Worm (Caenorhabditis elegans) whole organism, early embryonic: ENCODE data around the gene cdr-3.

ENCODE experiments used
- B0310.2 ChIP-seq: sonication (generic microtip); optimal IDR thresholded peaks from 2 replicates; lab custom pipeline; 2016; ENCODE audit warnings: mild to moderate bottlenecking, missing genetic modification characterization, missing compliant biosample characterization
- F13C5.2 ChIP-seq: sonication (generic microtip); optimal IDR thresholded peaks from 2 replicates; lab custom pipeline; 2017; ENCODE audit warnings: mild to moderate bottlenecking, missing genetic modification characterization, inconsistent platforms, missing compliant biosample characterization
- aly-1 ChIP-seq: sonication (generic microtip); optimal IDR thresholded peaks from 2 replicates; lab custom pipeline; 2016; ENCODE audit warnings: missing genetic modification characterization, missing compliant biosample characterization
- ama-1 ChIP-seq: fragments of 150-350 bp; optimal IDR thresholded peaks from 2 replicates; lab custom pipeline; 2014
- ceh-13 ChIP-seq: fragments of 200-800 bp; sonication (Bioruptor generic); optimal IDR thresholded peaks from 2 replicates; lab custom pipeline; 2018; ENCODE audit warnings: mild to moderate bottlenecking, missing genetic modification characterization, missing compliant biosample characterization
- ceh-36 ChIP-seq: sonication (generic microtip); optimal IDR thresholded peaks from 2 replicates; lab custom pipeline; 2016; ENCODE audit warnings: missing genetic modification characterization, inconsistent platforms, missing compliant biosample characterization
- ets-7 ChIP-seq: sonication (generic microtip); optimal IDR thresholded peaks from 2 replicates; lab custom pipeline; 2016; ENCODE audit warnings: missing genotype, missing genetic modification characterization, missing compliant biosample characterization
- flt-1 ChIP-seq: fragments of 200-800 bp; sonication (Bioruptor generic); IDR thresholded peaks from 2 replicates; pipeline ENCODE4 v1.3.6; 2022; ENCODE audit warnings: missing genetic modification characterization, missing compliant biosample characterization
- hmbx-1 ChIP-seq: sonication (generic microtip); optimal IDR thresholded peaks from 2 replicates; lab custom pipeline; 2016; ENCODE audit warnings: mild to moderate bottlenecking, missing genetic modification characterization, missing compliant biosample characterization
- hmg-4 ChIP-seq: fragments of 200-800 bp; sonication (Bioruptor generic); optimal IDR thresholded peaks from 2 replicates; lab custom pipeline; 2018; ENCODE audit warnings: mild to moderate bottlenecking, missing genetic modification characterization, missing compliant biosample characterization
- hnd-1 ChIP-seq: sonication (generic microtip); optimal IDR thresholded peaks from 2 replicates; lab custom pipeline; 2016; ENCODE audit warnings: missing genetic modification characterization, missing compliant biosample characterization
- pes-1 ChIP-seq: fragments of 200-800 bp; sonication (Bioruptor generic); IDR thresholded peaks from 2 replicates; pipeline ENCODE4 v1.3.6; 2022; ENCODE audit warnings: missing genetic modification reagents, missing genetic modification characterization, missing compliant biosample characterization
- scrt-1 ChIP-seq: fragments of 200-800 bp; sonication (Bioruptor generic); IDR thresholded peaks from 2 replicates; pipeline ENCODE4 v1.3.6; 2022; ENCODE audit warnings: missing genetic modification characterization, missing compliant biosample characterization
- sea-1 ChIP-seq: fragments of 200-800 bp; sonication (Bioruptor generic); conservative IDR thresholded peaks from 2 replicates; pipeline ENCODE4 v1.3.6; 2022; ENCODE audit warnings: missing genetic modification characterization, missing compliant biosample characterization
- tbx-11 ChIP-seq: fragments of 200-800 bp; sonication (Bioruptor generic); IDR thresholded peaks from 2 replicates; pipeline ENCODE4 v1.3.6; 2022; ENCODE audit warnings: missing genetic modification characterization, missing compliant biosample characterization
- tbx-37 ChIP-seq: fragments of 200-800 bp; sonication (Bioruptor generic); conservative IDR thresholded peaks from 2 replicates; pipeline ENCODE4 v1.3.6; 2022; ENCODE audit warnings: missing genetic modification reagents, missing genetic modification characterization, missing compliant biosample characterization
- tra-4 ChIP-seq: sonication (generic microtip); optimal IDR thresholded peaks from 2 replicates; lab custom pipeline; 2017; ENCODE audit warnings: missing genetic modification characterization, missing compliant biosample characterization

The cdr-3 gene

ce11 chrV:12432111-12432510, 14.9 kb upstream of the cdr-3 start, which contains the start of gene C54D10.13:
Gene C54D10.13, minus strand, starts transcription at chrV:12432289.
- no peak for TF ChIP-seq tra-4 (tag; lab: Kevin White, UChicago)
- TF ChIP-seq tbx-11 (GFP tag; lab: Robert Waterston, UW) = no peak
- no peak for TF ChIP-seq ama-1 (lab: Kevin White, UChicago)
- no peak for TF ChIP-seq pes-1 (GFP tag; lab: Robert Waterston, UW)
- no peak for TF ChIP-seq ceh-36 (tag; lab: Kevin White, UChicago)
- TF ChIP-seq hmbx-1 (tag; lab: Kevin White, UChicago) = no peak
- no peak for TF ChIP-seq ceh-13 (GFP tag; lab: Kevin White, UChicago)
- no peak for TF ChIP-seq flt-1 (GFP tag; lab: Robert Waterston, UW)
- no peak for TF ChIP-seq B0310.2

- TF ChIP-seq hnd-1 (tag; lab: Kevin White, UChicago) = no peak
- no peak for TF ChIP-seq flt-1 (GFP tag; lab: Robert Waterston, UW)
- no peak for TF ChIP-seq F13C5.2 (tag; lab: Kevin White, UChicago)
- TF ChIP-seq B0310.2 = no peak
- no peak for TF ChIP-seq tbx-37 (GFP tag; lab: Robert Waterston, UW)
- TF ChIP-seq hmg-4 (GFP tag; lab: Kevin White, UChicago) = no peak
- TF ChIP-seq ets-7 = no peak
- no peak for TF ChIP-seq tra-4 (tag; lab: Kevin White, UChicago)
- no peak for TF ChIP-seq aly-1 (tag; lab: Kevin White, UChicago)
- no peak for TF ChIP-seq sea-1
- no peak for TF ChIP-seq pes-1 (GFP tag; lab: Robert Waterston, UW)
- TF ChIP-seq ceh-13 (GFP tag; lab: Kevin White, UChicago) = no peak
- no peak for TF ChIP-seq hmbx-1 (tag; lab: Kevin White, UChicago)
- no peak for TF ChIP-seq tbx-11 (GFP tag; lab: Robert Waterston, UW)
Observed at ce11 chrV:12429039-12429438, 11.9 kb upstream of the cdr-3 start, which contains the start of gene C54D10.5. Gene C54D10.5, plus strand, starts transcription at chrV:12429339.

ce11 chrV:12427826-12428225, 10.6 kb upstream of the cdr-3 start:
- TF ChIP-seq tbx-37 (GFP tag; lab: Robert Waterston, UW) (no peak), F13C5.2 (tag; lab: Kevin White, UChicago) (no peak), B0310.2 (no peak), ets-7 (no peak), ceh-36 (tag; lab: Kevin White, UChicago) (no peak), tbx-11 (GFP tag; lab: Robert Waterston, UW) (no peak)

- TF ChIP-seq hnd-1 (tag; lab: Kevin White, UChicago) (no peak), hmg-4 (GFP tag; lab: Kevin White, UChicago) (no peak), ceh-36 (tag; lab: Kevin White, UChicago) (no peak), ceh-13 (GFP tag; lab: Kevin White, UChicago) (no peak), pes-1 (GFP tag; lab: Robert Waterston, UW) (no peak)
Observed at ce11 chrV:12421360-12421759, 4.2 kb upstream of the cdr-3 start.

ce11 chrV:12420843-12421242, 3.7 kb upstream of the cdr-3 start, which contains the start of gene C54D10.4:
Gene C54D10.4, minus strand, starts transcription at chrV:12420943.
- TF ChIP-seq tbx-11 (GFP tag; lab: Robert Waterston, UW) (no peak), sea-1 (no peak), B0310.2 (no peak), flt-1 (GFP tag; lab: Robert Waterston, UW) (no peak), tra-4 (tag; lab: Kevin White, UChicago) (no peak), hmbx-1 (tag; lab: Kevin White, UChicago) (no peak), tbx-37 (GFP tag; lab: Robert Waterston, UW) (no peak), hmg-4 (GFP tag; lab: Kevin White, UChicago) (no peak), ama-1 (lab: Kevin White, UChicago) (no peak), scrt-1 (GFP tag; lab: Robert Waterston, UW) (no peak), ceh-36 (tag; lab: Kevin White, UChicago) (no peak), pes-1 (GFP tag; lab: Robert Waterston, UW) (no peak), aly-1 (tag; lab: Kevin White, UChicago) (no peak), ets-7 (no peak), ceh-13 (GFP tag; lab: Kevin White, UChicago) (no peak), F13C5.2 (tag; lab: Kevin White, UChicago) (no peak), hnd-1 (tag; lab: Kevin White, UChicago) (no peak)

ce11 chrV:12418292-12418691, 1.1 kb upstream of the cdr-3 start, which contains the start of gene C54D10.3:
Gene C54D10.3, plus strand, starts transcription at chrV:12418592.
- no peak for TF ChIP-seq ceh-36 (tag; lab: Kevin White, UChicago)
- TF ChIP-seq pes-1 (GFP tag; lab: Robert Waterston, UW) = no peak
- TF ChIP-seq hnd-1 (tag; lab: Kevin White, UChicago) = no peak
- TF ChIP-seq flt-1 (GFP tag; lab: Robert Waterston, UW) = no peak
- no peak for TF ChIP-seq hmg-4 (GFP tag; lab: Kevin White, UChicago)
- no peak for TF ChIP-seq ets-7
- TF ChIP-seq tra-4 (tag; lab: Kevin White, UChicago) = no peak
- no peak for TF ChIP-seq aly-1 (tag; lab: Kevin White, UChicago)
- TF ChIP-seq ama-1 (lab: Kevin White, UChicago) = no peak
- no peak for TF ChIP-seq sea-1

- no peak for TF ChIP-seq pes-1 (GFP tag; lab: Robert Waterston, UW)
- no peak for TF ChIP-seq F13C5.2 (tag; lab: Kevin White, UChicago)
- no peak for TF ChIP-seq tbx-37 (GFP tag; lab: Robert Waterston, UW)
- TF ChIP-seq ets-7 = no peak
- TF ChIP-seq scrt-1 (GFP tag; lab: Robert Waterston, UW) = no peak
- no peak for TF ChIP-seq hmbx-1 (tag; lab: Kevin White, UChicago)
- no peak for TF ChIP-seq ceh-36 (tag; lab: Kevin White, UChicago)
- TF ChIP-seq B0310.2 = no peak
- no peak for TF ChIP-seq tbx-11 (GFP tag; lab: Robert Waterston, UW)
- TF ChIP-seq tra-4 (tag; lab: Kevin White, UChicago) = no peak
- TF ChIP-seq ama-1 (lab: Kevin White, UChicago) = no peak
- no peak for TF ChIP-seq aly-1 (tag; lab: Kevin White, UChicago)
Observed at ce11 chrV:12415656-12416055, 1.5 kb downstream of the cdr-3 start, which contains the start of gene cdr-2. Gene cdr-2, minus strand, starts transcription at chrV:12415709.
